Worm (Caenorhabditis elegans) whole organism, midembryonic: ENCODE results near the gene C54F6.12.

Experiments used
- T22C8.4 ChIP-seq: fragments of 200-800 bp; sonication (Bioruptor generic); IDR thresholded peaks from 2 replicates; pipeline ENCODE4 v1.3.6; 2022; ENCODE audit warnings: missing genetic modification characterization, missing compliant biosample characterization
- flt-1 ChIP-seq: fragments of 200-800 bp; sonication (Bioruptor generic); IDR thresholded peaks from 2 replicates; pipeline ENCODE4 v1.3.6; 2022; ENCODE audit warnings: missing genetic modification characterization, missing compliant biosample characterization

DNA sequence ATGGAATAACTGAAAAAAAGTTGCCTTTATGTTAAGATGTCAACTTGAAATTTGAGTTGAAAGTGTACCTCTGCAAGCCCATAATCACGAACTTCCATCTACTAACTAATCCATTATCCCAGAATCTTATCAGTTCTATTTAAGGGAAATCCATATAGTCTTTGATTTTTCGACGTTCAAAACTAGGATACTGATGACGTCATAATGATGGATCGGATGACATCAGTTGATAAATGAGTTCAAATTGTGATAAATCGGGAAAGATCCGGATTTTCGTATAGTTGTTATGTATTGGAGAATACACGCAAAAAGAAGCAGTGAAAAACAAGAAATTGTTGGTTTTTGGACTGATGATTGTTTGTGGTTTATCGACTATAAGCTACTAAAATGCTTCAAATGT is 5.8 kb upstream of the C54F6.12 start:
- TF ChIP-seq T22C8.4 (no peak), flt-1 (GFP tag; lab: Robert Waterston, UW) (no peak)
